Worm (Caenorhabditis elegans) whole organism, late embryonic: ENCODE data around the gene str-211.
A peak's percentile ranks its signal among the peaks of the same experiment; 100 is the strongest.

Source experiments
- C08G9.2 ChIP-seq: sonication (generic microtip); optimal IDR thresholded peaks from 2 replicates; lab custom pipeline; 2016; ENCODE audit warnings: mild to moderate bottlenecking, missing genetic modification characterization, moderate library complexity, missing compliant biosample characterization
- F13H6.1 ChIP-seq: sonication (generic microtip); optimal IDR thresholded peaks from 2 replicates; lab custom pipeline; 2016; ENCODE audit warnings: missing genetic modification characterization, missing compliant biosample characterization
- K09A11.1 ChIP-seq: sonication (generic microtip); optimal IDR thresholded peaks from 2 replicates; lab custom pipeline; 2017; ENCODE audit warnings: antibody characterized with exemption, mild to moderate bottlenecking, missing genetic modification characterization, missing compliant biosample characterization; ENCODE audit not compliant: insufficient read depth
- T23F11.4 ChIP-seq: fragments of 200-800 bp; sonication (Bioruptor generic); optimal IDR thresholded peaks from 2 replicates; lab custom pipeline; 2018; ENCODE audit warnings: mild to moderate bottlenecking, missing genetic modification characterization, missing compliant biosample characterization
- ahr-1 ChIP-seq: sonication (generic microtip); optimal IDR thresholded peaks from 2 replicates; lab custom pipeline; 2016; ENCODE audit warnings: missing genetic modification characterization, missing compliant biosample characterization
- ama-1 ChIP-seq: fragments of 150-350 bp; optimal IDR thresholded peaks from 2 replicates; lab custom pipeline; 2014
- ceh-18 ChIP-seq: sonication (generic microtip); optimal IDR thresholded peaks from 2 replicates; lab custom pipeline; 2016; ENCODE audit warnings: missing genetic modification characterization, missing compliant biosample characterization
- ceh-19 ChIP-seq: fragments of 200-800 bp; sonication (Bioruptor generic); optimal IDR thresholded peaks from 2 replicates; lab custom pipeline; 2018; ENCODE audit warnings: mild to moderate bottlenecking, missing genetic modification characterization, missing compliant biosample characterization
- ceh-2 ChIP-seq: sonication (generic microtip); optimal IDR thresholded peaks from 2 replicates; lab custom pipeline; 2016; ENCODE audit warnings: missing genotype, missing genetic modification characterization, missing compliant biosample characterization
- ceh-24 ChIP-seq: sonication (generic microtip); optimal IDR thresholded peaks from 2 replicates; lab custom pipeline; 2016; ENCODE audit warnings: mild to moderate bottlenecking, missing genetic modification characterization, missing compliant biosample characterization
- ceh-31 ChIP-seq: sonication (generic microtip); optimal IDR thresholded peaks from 2 replicates; lab custom pipeline; 2016; ENCODE audit warnings: missing genetic modification characterization, missing compliant biosample characterization
- ceh-34 ChIP-seq: sonication (generic microtip); optimal IDR thresholded peaks from 2 replicates; lab custom pipeline; 2016; ENCODE audit warnings: mild to moderate bottlenecking, missing genetic modification characterization, missing compliant biosample characterization
- ceh-45 ChIP-seq: fragments of 200-800 bp; sonication (Bioruptor generic); IDR thresholded peaks from 2 replicates; pipeline ENCODE4 v1.3.6; 2022; ENCODE audit warnings: missing genetic modification reagents, missing genetic modification characterization, missing compliant biosample characterization
- ceh-48 ChIP-seq: sonication (generic microtip); optimal IDR thresholded peaks from 2 replicates; lab custom pipeline; 2016; ENCODE audit warnings: missing genetic modification characterization, inconsistent platforms, missing compliant biosample characterization
- ceh-6 ChIP-seq: fragments of 200-800 bp; sonication (Bioruptor generic); optimal IDR thresholded peaks from 2 replicates; lab custom pipeline; 2018; ENCODE audit warnings: mild to moderate bottlenecking, missing genetic modification characterization, missing compliant biosample characterization
- che-1 ChIP-seq: sonication (generic microtip); optimal IDR thresholded peaks from 2 replicates; lab custom pipeline; 2016; ENCODE audit warnings: mild to moderate bottlenecking, missing genetic modification characterization, missing compliant biosample characterization
- dmd-4 ChIP-seq: sonication (generic microtip); optimal IDR thresholded peaks from 2 replicates; lab custom pipeline; 2016; ENCODE audit warnings: borderline replicate concordance, missing genetic modification characterization, missing compliant biosample characterization
- dve-1 ChIP-seq: sonication (generic microtip); optimal IDR thresholded peaks from 2 replicates; lab custom pipeline; 2017; ENCODE audit warnings: antibody characterized with exemption, mild to moderate bottlenecking, missing genetic modification characterization, missing compliant biosample characterization
- elt-2 ChIP-seq: sonication (generic microtip); optimal IDR thresholded peaks from 2 replicates; lab custom pipeline; 2016; ENCODE audit warnings: missing genetic modification reagents, missing genetic modification characterization, missing compliant biosample characterization
- elt-4 ChIP-seq: sonication (generic microtip); optimal IDR thresholded peaks from 2 replicates; lab custom pipeline; 2016; ENCODE audit warnings: missing genetic modification characterization, missing compliant biosample characterization
- ets-4 ChIP-seq: sonication (generic microtip); optimal IDR thresholded peaks from 2 replicates; lab custom pipeline; 2016; ENCODE audit warnings: missing genetic modification characterization, missing compliant biosample characterization
- fax-1 ChIP-seq: sonication (generic microtip); optimal IDR thresholded peaks from 2 replicates; lab custom pipeline; 2016; ENCODE audit warnings: missing genotype, missing genetic modification characterization, missing compliant biosample characterization
- fkh-10 ChIP-seq: fragments of 150-350 bp; optimal IDR thresholded peaks from 2 replicates; lab custom pipeline; 2014; ENCODE audit warnings: missing biosample characterization, missing genetic modification reagents, missing genetic modification characterization
- fkh-6 ChIP-seq: sonication (generic microtip); optimal IDR thresholded peaks from 2 replicates; lab custom pipeline; 2016; ENCODE audit warnings: missing genetic modification characterization, missing compliant biosample characterization
- hlh-15 ChIP-seq: sonication (generic microtip); optimal IDR thresholded peaks from 2 replicates; lab custom pipeline; 2016; ENCODE audit warnings: missing genetic modification characterization, missing compliant biosample characterization
- hlh-6 ChIP-seq: sonication (generic microtip); optimal IDR thresholded peaks from 2 replicates; lab custom pipeline; 2016; ENCODE audit warnings: missing genotype, missing genetic modification characterization, missing compliant biosample characterization
- hlh-8 ChIP-seq: sonication (generic microtip); optimal IDR thresholded peaks from 2 replicates; lab custom pipeline; 2016; ENCODE audit warnings: missing genotype, missing genetic modification characterization, missing compliant biosample characterization
- lin-11 ChIP-seq: fragments of 200-800 bp; sonication (Bioruptor generic); optimal IDR thresholded peaks from 2 replicates; lab custom pipeline; 2018; ENCODE audit warnings: mild to moderate bottlenecking, missing genetic modification characterization, missing compliant biosample characterization
- madf-2 ChIP-seq: sonication (generic microtip); optimal IDR thresholded peaks from 2 replicates; lab custom pipeline; 2017; ENCODE audit warnings: missing genetic modification characterization, missing compliant biosample characterization
- mec-3 ChIP-seq: sonication (generic microtip); optimal IDR thresholded peaks from 2 replicates; lab custom pipeline; 2016; ENCODE audit warnings: borderline replicate concordance, missing genetic modification characterization, missing compliant biosample characterization
- nfya-1 ChIP-seq: sonication (generic microtip); optimal IDR thresholded peaks from 2 replicates; lab custom pipeline; 2017; ENCODE audit warnings: missing genetic modification characterization, mild to moderate bottlenecking, missing compliant biosample characterization, antibody characterized with exemption, moderate library complexity
- nhr-11 ChIP-seq: fragments of 150-350 bp; optimal IDR thresholded peaks from 2 replicates; lab custom pipeline; 2014; ENCODE audit warnings: missing biosample characterization, missing genetic modification characterization
- nhr-232 ChIP-seq: sonication (generic microtip); optimal IDR thresholded peaks from 2 replicates; lab custom pipeline; 2016; ENCODE audit warnings: missing genetic modification characterization, missing compliant biosample characterization
- npax-4 ChIP-seq: sonication (generic microtip); optimal IDR thresholded peaks from 2 replicates; lab custom pipeline; 2016; ENCODE audit warnings: missing genetic modification characterization, missing compliant biosample characterization
- odd-2 ChIP-seq: sonication (generic microtip); optimal IDR thresholded peaks from 2 replicates; lab custom pipeline; 2017; ENCODE audit warnings: antibody characterized with exemption, mild to moderate bottlenecking, missing genetic modification characterization, missing compliant biosample characterization
- pag-3 ChIP-seq: sonication (generic microtip); optimal IDR thresholded peaks from 2 replicates; lab custom pipeline; 2016; ENCODE audit warnings: missing compliant biosample characterization, missing genetic modification characterization, borderline replicate concordance
- pha-2 ChIP-seq: sonication (generic microtip); optimal IDR thresholded peaks from 2 replicates; lab custom pipeline; 2017; ENCODE audit warnings: mild to moderate bottlenecking, missing genetic modification characterization, missing compliant biosample characterization
- pha-4 ChIP-seq: fragments of 150-350 bp; optimal IDR thresholded peaks from 2 replicates; lab custom pipeline; 2018; ENCODE audit warnings: missing biosample characterization, missing genetic modification reagents, missing genetic modification characterization
- ref-2 ChIP-seq: sonication (generic microtip); optimal IDR thresholded peaks from 2 replicates; lab custom pipeline; 2016; ENCODE audit warnings: missing genetic modification characterization, missing compliant biosample characterization
- rnt-1 ChIP-seq: sonication (generic microtip); optimal IDR thresholded peaks from 2 replicates; lab custom pipeline; 2016; ENCODE audit warnings: missing genetic modification characterization, missing compliant biosample characterization
- sox-2 ChIP-seq: fragments of 200-800 bp; sonication (Bioruptor generic); IDR thresholded peaks from 2 replicates; pipeline ENCODE4 v1.3.6; 2022; ENCODE audit warnings: missing genetic modification reagents, missing genetic modification characterization, missing compliant biosample characterization
- syd-9 ChIP-seq: sonication (generic microtip); optimal IDR thresholded peaks from 2 replicates; lab custom pipeline; 2016; ENCODE audit warnings: mild to moderate bottlenecking, missing genetic modification characterization, moderate library complexity, missing compliant biosample characterization
- ttx-3 ChIP-seq: sonication (generic microtip); optimal IDR thresholded peaks from 2 replicates; lab custom pipeline; 2016; ENCODE audit warnings: missing genetic modification reagents, missing genetic modification characterization, missing compliant biosample characterization
- unc-42 ChIP-seq: sonication (generic microtip); optimal IDR thresholded peaks from 2 replicates; lab custom pipeline; 2016; ENCODE audit warnings: missing genotype, missing genetic modification characterization, missing compliant biosample characterization
- unc-55 ChIP-seq: sonication (generic microtip); optimal IDR thresholded peaks from 2 replicates; lab custom pipeline; 2017; ENCODE audit warnings: missing biosample characterization, missing genetic modification reagents, missing genetic modification characterization
- unc-86 ChIP-seq: sonication (generic microtip); optimal IDR thresholded peaks from 2 replicates; lab custom pipeline; 2016; ENCODE audit warnings: missing genetic modification characterization, missing compliant biosample characterization
- zip-5 ChIP-seq: sonication (generic microtip); optimal IDR thresholded peaks from 2 replicates; lab custom pipeline; 2016; ENCODE audit warnings: missing genetic modification characterization, missing compliant biosample characterization

str-211 gene

ce11 chrV:4965790-4966189 is 21.7 kb upstream of the str-211 start:
- TF ChIP-seq pag-3 (tag; lab: Kevin White, UChicago), result no peak
- TF ChIP-seq fkh-10, result no peak

DNA sequence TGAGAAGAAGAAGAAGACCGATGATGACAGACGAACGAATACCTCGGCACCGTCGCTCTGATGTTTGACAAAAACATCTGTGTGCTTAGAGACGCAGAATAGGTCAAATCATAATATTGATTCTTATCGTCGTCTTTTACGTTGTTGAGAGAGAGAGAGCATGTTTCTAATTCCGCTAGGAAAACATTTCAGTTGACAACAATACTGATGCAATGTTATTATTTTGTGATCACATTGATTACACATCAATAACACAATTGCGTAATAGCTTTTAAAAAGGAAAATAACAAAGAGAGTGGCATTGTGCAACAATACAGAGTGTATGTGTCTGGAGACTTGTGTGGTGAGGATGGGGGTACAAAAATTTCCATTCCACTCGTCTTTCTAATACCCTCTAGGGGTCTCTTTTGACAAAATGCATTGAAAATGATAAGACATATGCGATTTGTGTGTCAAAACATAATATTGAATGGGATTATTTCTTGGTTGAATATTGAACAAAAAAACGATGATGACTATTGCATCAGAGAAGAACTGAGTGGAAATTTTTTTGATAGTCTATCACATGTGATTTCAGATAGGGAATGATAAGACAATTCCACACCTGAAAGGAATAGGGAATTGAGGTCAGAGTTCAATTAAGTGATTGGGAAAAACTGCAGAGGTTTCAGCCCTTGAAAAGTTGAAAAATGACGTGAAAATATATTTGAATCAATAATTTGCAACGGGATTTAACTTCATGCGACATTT is 20.7 kb upstream of the str-211 start:
- TF ChIP-seq ttx-3 (no peak), elt-2 (tag; lab: Kevin White, UChicago) (peak; percentile 79), nhr-11 (tag; lab: Kevin White, UChicago) (no peak), ceh-34 (tag; lab: Kevin White, UChicago) (no peak)

DNA sequence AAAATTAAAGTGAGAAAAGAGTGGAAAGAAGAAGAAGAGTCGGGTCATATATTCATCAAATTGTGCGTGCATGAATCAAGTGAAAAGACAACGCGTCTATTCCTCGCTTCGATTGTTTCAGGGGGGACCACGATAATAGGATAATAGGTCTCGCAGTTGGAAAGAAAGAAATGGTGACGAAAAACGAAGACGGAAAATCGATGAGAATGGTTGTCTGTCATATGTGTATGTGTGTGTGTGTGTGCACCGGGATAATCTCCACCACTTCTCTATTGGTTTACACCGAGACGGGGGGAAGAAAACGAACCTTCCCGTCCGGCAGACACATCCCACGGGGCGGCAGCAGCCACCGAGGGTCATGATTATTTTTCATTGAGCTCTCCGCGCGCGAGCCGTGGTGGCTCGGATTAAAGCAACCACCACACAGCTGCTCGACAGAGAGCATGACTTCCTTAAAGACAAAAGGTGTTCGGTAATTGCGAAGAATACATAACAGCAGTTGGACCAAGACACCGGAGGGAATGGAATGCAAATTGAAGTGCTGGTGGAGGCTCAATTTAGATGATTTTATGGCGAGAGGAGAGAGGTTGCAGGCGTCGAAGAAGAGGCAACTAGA is 20.0 kb upstream of the str-211 start:
- no peak for TF ChIP-seq syd-9
- TF ChIP-seq fax-1, result no peak
- peak; percentile 57 for TF ChIP-seq ceh-31 (tag; lab: Kevin White, UChicago)
- TF ChIP-seq F13H6.1 (tag; lab: Kevin White, UChicago), result no peak
- TF ChIP-seq elt-2 (tag; lab: Kevin White, UChicago), result no peak
- TF ChIP-seq madf-2 (tag; lab: Kevin White, UChicago), result no peak
- TF ChIP-seq fkh-6 (tag; lab: Kevin White, UChicago), result peak; percentile 16
- no peak for TF ChIP-seq unc-86 (tag; lab: Kevin White, UChicago)
- no peak for TF ChIP-seq pag-3 (tag; lab: Kevin White, UChicago)
- TF ChIP-seq nhr-232 (tag; lab: Kevin White, UChicago), result no peak
- no peak for TF ChIP-seq C08G9.2 (tag; lab: Kevin White, UChicago)
- TF ChIP-seq ets-4, result no peak
- no peak for TF ChIP-seq T23F11.4 (GFP tag; lab: Kevin White, UChicago)
- no peak for TF ChIP-seq ama-1 (lab: Kevin White, UChicago)
- peak; percentile 39 for TF ChIP-seq hlh-6
- no peak for TF ChIP-seq npax-4 (tag; lab: Kevin White, UChicago)
- TF ChIP-seq ref-2 (tag; lab: Kevin White, UChicago), result peak; percentile 64
- TF ChIP-seq hlh-15 (tag; lab: Kevin White, UChicago), result no peak
- no peak for TF ChIP-seq elt-4 (tag; lab: Kevin White, UChicago)
- TF ChIP-seq pha-2 (tag; lab: Kevin White, UChicago), result peak; percentile 13
- TF ChIP-seq ceh-18 (tag; lab: Kevin White, UChicago), result peak; percentile 39
- no peak for TF ChIP-seq lin-11 (tag; lab: Kevin White, UChicago)
- TF ChIP-seq ceh-2 (tag; lab: Kevin White, UChicago), result peak; percentile 51
- TF ChIP-seq mec-3, result no peak
- TF ChIP-seq nfya-1 (tag; lab: Kevin White, UChicago), result peak; percentile 65
- no peak for TF ChIP-seq zip-5 (tag; lab: Kevin White, UChicago)
- peak; percentile 81 for TF ChIP-seq unc-55 (GFP tag; lab: Kevin White, UChicago)
- peak; percentile 70 for TF ChIP-seq unc-42
- TF ChIP-seq ceh-45, result no peak
- no peak for TF ChIP-seq dve-1 (tag; lab: Kevin White, UChicago)
- no peak for TF ChIP-seq sox-2 (GFP tag; lab: Robert Waterston, UW)
- peak; percentile 51 for TF ChIP-seq ceh-48 (tag; lab: Kevin White, UChicago)
- TF ChIP-seq pha-4 (tag; lab: Kevin White, UChicago), result no peak
- TF ChIP-seq che-1 (tag; lab: Kevin White, UChicago), result no peak
- TF ChIP-seq dmd-4 (tag; lab: Kevin White, UChicago), result no peak
- TF ChIP-seq ceh-34 (tag; lab: Kevin White, UChicago), result peak; percentile 71
- no peak for TF ChIP-seq ceh-24 (tag; lab: Kevin White, UChicago)
- no peak for TF ChIP-seq ahr-1 (tag; lab: Kevin White, UChicago)
- peak; percentile 60 for TF ChIP-seq ceh-19 (GFP tag; lab: Kevin White, UChicago)
- no peak for TF ChIP-seq K09A11.1 (tag; lab: Kevin White, UChicago)
- TF ChIP-seq odd-2 (tag; lab: Kevin White, UChicago), result no peak
- TF ChIP-seq ceh-6 (GFP tag; lab: Kevin White, UChicago), result no peak
- TF ChIP-seq rnt-1 (tag; lab: Kevin White, UChicago), result peak; percentile 34
- no peak for TF ChIP-seq hlh-8
